Worm (Caenorhabditis elegans): ENCODE data around the gene snpc-3.4.

DNA sequence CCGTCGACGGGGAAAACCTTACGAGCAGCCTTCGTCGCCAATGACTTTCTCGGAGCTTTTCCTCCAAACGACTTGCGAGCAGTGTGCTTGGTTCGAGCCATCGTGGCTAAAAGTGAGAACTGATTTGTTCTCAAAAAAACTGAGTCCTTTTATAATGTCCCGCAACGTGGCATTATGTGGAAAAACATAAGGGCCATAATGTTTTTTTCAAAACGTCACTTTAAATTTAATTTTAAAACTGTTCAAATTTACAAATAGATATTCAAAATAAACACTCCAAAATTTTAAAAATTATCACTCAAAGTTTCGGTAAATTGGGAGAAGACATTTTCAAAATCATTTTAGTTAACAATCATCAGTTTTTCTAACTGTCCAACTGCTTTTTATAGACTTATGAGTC, 40.2 kb downstream of the snpc-3.4 start, which contains the start of gene his-70:
- no peak for TF ChIP-seq ceh-6 (GFP tag; optimal IDR thresholded peaks at IDR 0.05)
- TF ChIP-seq pha-4 (tag; optimal IDR thresholded peaks at IDR 0.05): no peak
- no peak for TF ChIP-seq ama-1 (optimal IDR thresholded peaks at IDR 0.05)
- TF ChIP-seq eyg-1 (tag; optimal IDR thresholded peaks at IDR 0.05): no peak
- no peak for TF ChIP-seq ceh-19 (GFP tag; optimal IDR thresholded peaks at IDR 0.05)
- no peak for TF ChIP-seq nhr-11 (tag; optimal IDR thresholded peaks at IDR 0.05)
- no peak for TF ChIP-seq unc-86 (tag; optimal IDR thresholded peaks at IDR 0.05)
- TF ChIP-seq nfya-1 (tag; optimal IDR thresholded peaks at IDR 0.05): no peak
